Worm (Caenorhabditis elegans) whole organism, L1 larva: ENCODE results near the gene str-150.

ENCODE experiments used
- egl-13 ChIP-seq: sonication (generic microtip); optimal IDR thresholded peaks from 2 replicates; lab custom pipeline; 2016; ENCODE audit warnings: missing genotype, missing genetic modification reagents, missing genetic modification characterization, missing compliant biosample characterization
- ets-5 ChIP-seq: fragments of 200-800 bp; sonication (Bioruptor generic); IDR thresholded peaks from 2 replicates; pipeline ENCODE4 v1.3.6; 2022; ENCODE audit warnings: missing genetic modification characterization, missing compliant biosample characterization
- hlh-4 ChIP-seq: sonication (generic microtip); optimal IDR thresholded peaks from 2 replicates; lab custom pipeline; 2016; ENCODE audit warnings: mild to moderate bottlenecking, missing genetic modification characterization, missing compliant biosample characterization
- jun-1 ChIP-seq: fragments of 150-350 bp; optimal IDR thresholded peaks from 2 replicates; lab custom pipeline; 2014; ENCODE audit warnings: missing biosample characterization, missing genetic modification reagents, missing genetic modification characterization
- nhr-85 ChIP-seq: sonication (generic microtip); peaks from one replicate; lab custom pipeline; 2016; ENCODE audit warnings: missing genetic modification characterization, inconsistent platforms, missing compliant biosample characterization
- swsn-7 ChIP-seq: sonication (generic microtip); optimal IDR thresholded peaks from 2 replicates; lab custom pipeline; 2016; ENCODE audit warnings: missing genetic modification characterization, missing compliant biosample characterization
- unc-62 ChIP-seq: fragments of 150-350 bp; optimal IDR thresholded peaks from 2 replicates; lab custom pipeline; 2014; ENCODE audit warnings: missing biosample characterization, missing genetic modification reagents, missing genetic modification characterization

ce11 chrV:16570697-16571096, 12.4 kb upstream of the str-150 start, which contains the start of gene nhr-233:
- TF ChIP-seq ets-5 (GFP tag; lab: Robert Waterston, UW) (no peak), unc-62 (GFP tag; lab: Kevin White, UChicago) (no peak), egl-13 (tag; lab: Kevin White, UChicago) (no peak), hlh-4 (tag; lab: Kevin White, UChicago) (no peak), jun-1 (tag; lab: Kevin White, UChicago) (no peak), swsn-7 (tag; lab: Kevin White, UChicago) (no peak), nhr-85 (tag; lab: Kevin White, UChicago) (no peak)
